Worm (Caenorhabditis elegans) whole organism, dauer: ENCODE data around the gene Y62H9A.4.

Source experiments
- unc-62 ChIP-seq: sonication (generic microtip); optimal IDR thresholded peaks from 2 replicates; lab custom pipeline; 2017; ENCODE audit warnings: missing biosample characterization, missing genetic modification reagents, missing genetic modification characterization

The Y62H9A.4 gene

DNA sequence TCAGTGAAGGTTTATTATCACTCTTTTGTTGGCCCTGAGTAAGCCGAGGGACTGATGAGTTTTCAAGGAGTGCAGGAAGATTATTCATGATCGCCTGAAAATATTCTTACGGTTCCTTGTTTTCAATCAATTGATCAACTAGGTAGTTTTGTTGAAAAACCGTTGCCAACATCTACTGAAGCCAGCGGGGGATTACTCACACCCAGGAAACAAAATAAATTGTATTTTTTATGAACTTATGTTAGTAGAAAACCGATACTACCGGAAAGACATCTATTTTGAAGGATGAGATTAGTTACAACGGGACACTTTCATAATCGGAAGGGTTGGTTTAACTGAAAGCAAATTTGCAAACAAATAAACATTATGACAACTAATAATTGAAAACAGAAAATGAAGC lies 1.8 kb upstream of the Y62H9A.4 start, which contains the start of gene Y62H9A.2:
Gene Y62H9A.2 (minus strand): TSS at position 101 of the 400 bp plus-strand sequence.
- no peak for TF ChIP-seq unc-62

DNA sequence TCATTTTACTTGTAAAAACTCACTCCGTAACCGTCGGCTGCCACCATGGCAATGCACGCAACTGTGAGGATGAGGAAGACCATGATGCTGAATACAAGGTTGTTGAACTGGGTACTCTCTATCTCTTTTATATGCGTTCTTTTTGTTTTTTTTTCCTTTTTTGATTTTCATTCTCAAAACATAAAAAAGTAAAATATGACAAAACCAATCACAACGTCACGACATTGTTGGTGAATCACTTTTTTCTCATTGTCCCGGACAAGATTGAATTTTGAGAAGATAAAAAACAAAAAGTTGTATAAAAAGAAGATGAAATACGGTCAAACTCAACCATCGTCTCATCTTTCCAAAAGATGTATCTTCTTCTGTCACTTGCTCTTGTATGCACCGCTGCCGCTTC lies 2.9 kb downstream of the Y62H9A.4 start, which contains the start of the genes Y62H9A.5 and ule-5:
Gene Y62H9A.5 (minus strand): TSS at position 101 of the 400 bp plus-strand sequence.
Gene ule-5 (plus strand): TSS at position 328 of the 400 bp plus-strand sequence.
- no peak for TF ChIP-seq unc-62

DNA sequence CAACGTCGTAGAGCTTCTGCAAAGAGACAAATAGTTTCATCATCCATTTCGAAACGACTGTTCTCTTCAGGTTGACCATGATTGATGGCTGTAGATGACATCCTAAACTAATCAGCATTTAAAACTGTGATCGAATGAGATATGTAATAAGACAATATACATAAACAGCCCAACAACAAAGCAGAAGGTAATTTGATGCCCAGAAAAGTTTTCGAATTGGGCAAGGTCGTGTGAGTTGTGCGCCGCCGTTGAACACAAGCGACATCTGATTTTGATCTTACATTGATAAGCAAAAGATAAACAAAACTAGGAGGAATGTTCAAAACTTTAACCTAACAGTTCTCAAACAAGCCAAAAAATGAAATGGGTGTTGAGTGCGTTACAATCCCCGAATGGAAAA lies 5.7 kb downstream of the Y62H9A.4 start, which contains the start of gene Y62H9A.7:
Gene Y62H9A.7 (minus strand): TSS at position 101 of the 400 bp plus-strand sequence.
- no peak for TF ChIP-seq unc-62

- TF ChIP-seq unc-62: no peak
These were observed 12.4 kb downstream of the Y62H9A.4 start, which contains the start of gene Y62H9A.8 for ce11 chrX:11892328-11892727. Gene Y62H9A.8 (minus strand): TSS chrX:11892428.

DNA sequence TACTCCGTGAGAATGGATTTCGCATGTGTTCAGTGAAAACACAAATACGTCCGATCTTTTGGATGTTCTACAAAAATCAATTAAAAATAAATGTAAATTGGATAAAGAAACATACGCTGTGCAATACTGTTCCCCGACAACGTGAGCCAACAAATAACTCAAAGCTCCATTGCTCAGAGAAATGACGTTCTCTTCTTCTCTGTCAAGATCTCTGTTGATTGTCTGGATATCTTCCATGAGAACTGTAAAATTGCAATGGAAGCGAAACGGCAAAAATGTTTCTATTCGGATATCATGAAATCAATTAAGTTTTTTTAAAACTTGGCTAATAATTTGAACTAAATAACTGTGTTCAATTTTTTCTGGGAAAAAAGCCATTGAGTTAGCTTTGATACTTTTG lies 16.8 kb downstream of the Y62H9A.4 start:
- TF ChIP-seq unc-62: no peak

DNA sequence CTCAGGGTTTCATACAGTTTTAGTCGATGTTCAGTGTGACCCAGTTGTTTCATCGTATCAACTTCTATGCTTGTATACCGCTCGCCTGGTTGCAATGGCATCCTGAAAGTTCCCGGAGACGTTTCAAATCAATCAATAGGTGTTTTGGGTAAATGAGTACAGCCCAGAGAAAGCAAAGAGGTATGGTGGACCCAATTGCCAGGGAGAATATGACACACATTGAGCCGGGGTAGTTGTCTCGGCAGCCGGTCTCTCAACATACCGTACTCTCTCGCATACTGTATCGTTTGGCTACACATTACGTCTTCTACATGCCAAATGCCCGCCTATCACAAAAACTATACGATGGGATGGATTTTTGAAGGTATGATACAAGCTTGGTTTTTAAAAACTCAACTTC lies 18.1 kb downstream of the Y62H9A.4 start, which contains the start of gene Y62H9A.9:
Gene Y62H9A.9 (minus strand): TSS at position 101 of the 400 bp plus-strand sequence.
- TF ChIP-seq unc-62: no peak

DNA sequence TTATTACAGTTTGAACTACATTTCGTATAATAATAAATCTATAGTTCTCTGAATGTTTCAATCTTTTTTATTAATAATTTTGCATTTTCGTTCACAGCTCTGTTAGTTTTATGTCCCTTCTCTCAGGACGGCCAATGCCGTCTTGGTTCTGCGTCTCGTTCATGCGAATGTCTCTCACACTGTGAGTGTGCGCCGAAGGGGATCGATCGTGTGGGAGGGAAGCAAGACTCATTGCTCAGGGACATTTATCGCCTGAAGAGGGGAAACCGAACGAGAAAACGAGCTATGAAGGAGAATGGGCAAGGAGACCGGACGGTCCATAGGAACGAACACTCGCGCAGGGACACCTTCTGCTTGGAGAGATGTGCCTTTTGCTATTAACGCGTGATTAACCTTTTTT lies 19.1 kb downstream of the Y62H9A.4 start:
- TF ChIP-seq unc-62: no peak

ce11 chrX:11902661-11903060 lies 22.7 kb downstream of the Y62H9A.4 start, which contains the start of gene Y62H9A.10:
Gene Y62H9A.10 (minus strand): TSS chrX:11902761.
- no peak for TF ChIP-seq unc-62

DNA sequence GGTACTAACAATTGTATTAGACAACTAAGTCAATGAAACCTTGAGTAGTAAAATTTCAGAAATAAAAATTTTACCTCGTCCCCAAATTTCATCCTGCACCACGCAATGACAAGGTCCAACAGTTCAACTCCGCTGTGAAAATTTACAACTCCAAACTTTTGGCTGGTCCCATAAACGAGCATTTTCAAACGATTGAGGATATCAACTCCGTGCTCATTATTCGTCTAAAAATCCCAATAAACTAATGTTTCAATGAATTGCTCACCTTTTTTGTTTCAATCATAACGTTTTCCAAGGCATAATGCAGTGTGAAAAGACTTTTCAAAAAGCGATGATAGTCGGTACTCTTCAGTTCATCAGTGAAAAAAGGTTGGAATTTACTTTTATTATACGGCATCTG lies 26.7 kb downstream of the Y62H9A.4 start:
- TF ChIP-seq unc-62: no peak

ce11 chrX:11907263-11907662 lies 27.3 kb downstream of the Y62H9A.4 start, which contains the start of gene Y62H9A.11:
Gene Y62H9A.11 (minus strand): TSS chrX:11907363.
- TF ChIP-seq unc-62: no peak

DNA sequence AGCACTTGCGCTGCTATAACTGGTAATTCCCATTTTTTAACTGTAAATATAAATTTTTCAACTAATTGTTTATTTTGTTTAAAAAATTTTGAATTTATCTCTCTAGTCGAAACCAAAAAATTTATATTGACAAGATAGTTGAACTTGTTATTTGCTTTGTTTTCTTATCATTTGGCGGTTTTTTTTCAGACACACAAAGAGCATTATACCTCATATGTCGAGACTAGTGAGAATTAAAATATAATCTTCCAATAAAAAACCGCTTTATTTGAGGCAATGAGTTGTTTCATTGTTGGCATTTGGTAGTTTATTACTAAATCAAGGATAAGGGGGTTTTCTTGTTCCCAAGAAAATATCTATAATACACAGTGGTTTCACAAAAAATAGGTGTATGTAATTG lies 28.3 kb downstream of the Y62H9A.4 start:
- TF ChIP-seq unc-62: no peak

DNA sequence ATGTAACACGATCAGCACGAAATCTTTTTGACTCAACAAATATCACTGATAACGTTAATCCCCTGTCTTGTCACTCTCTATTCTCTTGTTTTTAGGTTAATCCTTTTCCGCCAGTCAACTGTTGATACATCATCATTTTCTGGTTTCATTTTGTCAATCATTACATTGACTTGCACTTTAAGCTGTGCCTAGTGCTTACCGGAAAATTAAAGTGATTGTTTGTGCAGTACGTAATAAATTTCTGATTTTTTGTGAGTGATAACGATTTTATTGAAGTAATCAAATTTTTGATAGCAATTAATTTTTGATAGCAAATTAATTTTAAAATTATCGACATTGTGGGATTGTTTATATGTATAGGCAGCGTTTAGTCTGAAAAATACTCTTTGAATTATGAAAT lies 29.2 kb downstream of the Y62H9A.4 start:
- TF ChIP-seq unc-62: no peak

DNA sequence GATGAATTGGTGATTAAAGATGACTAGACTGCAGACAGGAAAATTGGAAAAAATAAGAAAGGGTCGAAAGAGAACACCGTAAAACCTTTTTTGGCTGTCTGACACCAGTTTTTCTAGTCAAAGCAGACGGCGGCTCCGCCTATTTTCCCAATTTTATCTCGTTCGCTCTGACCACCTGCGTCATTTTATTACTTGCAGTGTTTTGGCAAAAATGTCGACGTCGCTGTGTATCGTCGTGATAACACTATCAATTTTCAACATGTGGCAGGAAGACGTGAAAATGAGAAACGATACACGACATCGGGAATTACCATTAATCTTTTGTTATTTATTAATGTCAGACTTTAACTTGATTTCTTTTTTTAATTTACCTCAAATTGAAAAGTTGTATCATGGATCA lies 30.1 kb downstream of the Y62H9A.4 start, which contains the start of gene Y62H9A.15:
Gene Y62H9A.15 (minus strand): TSS at position 100 of the 400 bp plus-strand sequence.
- TF ChIP-seq unc-62: no peak

DNA sequence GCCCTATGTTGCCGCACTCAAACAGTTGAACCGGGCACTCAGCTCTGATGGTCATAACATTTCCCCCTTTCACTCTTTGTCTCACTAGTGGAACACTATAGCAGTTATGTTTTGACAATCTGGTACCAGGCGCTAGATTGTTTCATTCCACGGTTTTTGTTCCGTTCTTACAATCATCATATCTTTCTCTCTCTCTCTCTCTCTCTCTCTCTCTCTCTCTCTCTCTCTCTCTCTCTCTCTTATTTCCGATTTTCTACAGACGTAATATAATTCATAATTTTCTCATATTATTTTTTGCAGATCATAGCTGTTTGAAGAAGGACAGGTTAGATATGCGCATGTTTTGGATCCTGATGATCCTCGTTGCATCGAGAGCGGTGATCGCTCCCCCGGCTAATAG lies 33.9 kb downstream of the Y62H9A.4 start, which contains the start of gene Y62H9A.12:
Gene Y62H9A.12 (plus strand): TSS at position 301 of the 400 bp plus-strand sequence.
- no peak for TF ChIP-seq unc-62

ce11 chrX:11916705-11917104 lies 36.8 kb downstream of the Y62H9A.4 start, which contains the start of gene Y62H9A.13:
Gene Y62H9A.13 (plus strand): TSS chrX:11917005.
- TF ChIP-seq unc-62: no peak

DNA sequence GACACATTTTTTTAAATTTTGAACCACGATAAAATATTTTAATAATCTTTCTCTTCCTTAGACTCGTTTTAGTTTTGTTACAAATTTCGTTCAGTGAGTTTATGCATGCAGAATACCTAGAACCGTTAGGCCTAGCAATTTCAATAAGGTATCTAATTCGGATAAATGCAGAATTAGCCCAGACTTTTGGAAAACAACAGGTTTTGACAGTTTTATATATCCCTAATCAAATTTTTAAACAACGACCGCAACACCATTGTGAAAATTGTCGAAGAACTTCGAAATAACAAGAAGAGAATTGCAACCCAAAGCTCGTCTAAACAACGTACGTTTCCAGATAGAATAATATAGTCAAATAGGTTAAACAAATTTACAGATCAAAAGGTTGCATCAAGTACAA lies 38.1 kb downstream of the Y62H9A.4 start, which contains the start of gene Y62H9A.16:
Gene Y62H9A.16 (plus strand): TSS at position 301 of the 400 bp plus-strand sequence.
- TF ChIP-seq unc-62: no peak

ce11 chrX:11920723-11921283 lies 40.9 kb downstream of the Y62H9A.4 start, which contains the start of gene Y62H9A.14:
Gene Y62H9A.14 (plus strand): TSS chrX:11921233.
- no peak for TF ChIP-seq unc-62

ce11 chrX:11924158-11924557 lies 44.2 kb downstream of the Y62H9A.4 start, which contains the start of gene F55G7.1:
Gene F55G7.1 (plus strand): TSS chrX:11924433.
- TF ChIP-seq unc-62: no peak
